Worm (Caenorhabditis elegans): ENCODE measurements around the gene spe-43.
A peak's percentile ranks its signal among the peaks of the same experiment; 100 is the strongest.

spe-43 gene

ce11 chrIV:13142254-13142653, at the start of gene spe-43:
TSS of gene spe-43 (minus strand) at chrIV:13142354.
- TF ChIP-seq T23F11.4 (GFP tag; optimal IDR thresholded peaks at IDR 0.05), result no peak
- TF ChIP-seq pag-3 (tag; optimal IDR thresholded peaks at IDR 0.05; ENCODE audit: borderline replicate concordance), result no peak
- TF ChIP-seq odd-2 (tag; optimal IDR thresholded peaks at IDR 0.05), result no peak
- no peak for TF ChIP-seq fkh-6 (tag; optimal IDR thresholded peaks at IDR 0.05)

- no peak for TF ChIP-seq K02D7.2 (tag; optimal IDR thresholded peaks at IDR 0.05)
- no peak for TF ChIP-seq lin-11 (tag; optimal IDR thresholded peaks at IDR 0.05)
Observed at ce11 chrIV:13190075-13190474, 47.9 kb upstream of the spe-43 start.

ce11 chrIV:13189467-13189866, 47.3 kb upstream of the spe-43 start, which contains the start of gene F58D2.2:
TSS of gene F58D2.2 (plus strand) at chrIV:13189767.
- TF ChIP-seq fkh-10 (GFP tag; optimal IDR thresholded peaks at IDR 0.05), result no peak
- no peak for TF ChIP-seq gmeb-2 (tag; optimal IDR thresholded peaks at IDR 0.05)
- TF ChIP-seq ceh-9 (tag; optimal IDR thresholded peaks at IDR 0.05), result no peak
- no peak for TF ChIP-seq pha-4 (tag; optimal IDR thresholded peaks at IDR 0.05)

ce11 chrIV:13188959-13189358, 46.8 kb upstream of the spe-43 start, which contains the start of gene F58D2.4:
TSS of gene F58D2.4 (minus strand) at chrIV:13189059.
- TF ChIP-seq ets-4 (tag; optimal IDR thresholded peaks at IDR 0.05), result no peak
- no peak for TF ChIP-seq rnt-1 (tag; optimal IDR thresholded peaks at IDR 0.05)
- TF ChIP-seq K02D7.2 (tag; optimal IDR thresholded peaks at IDR 0.05), result no peak
- no peak for TF ChIP-seq pros-1 (tag; optimal IDR thresholded peaks at IDR 0.05)
- no peak for TF ChIP-seq elt-4 (tag; optimal IDR thresholded peaks at IDR 0.05)
- no peak for TF ChIP-seq che-1 (tag; optimal IDR thresholded peaks at IDR 0.05)
- TF ChIP-seq sox-2 (GFP tag; IDR thresholded peaks at IDR 0.05), result no peak
- TF ChIP-seq ceh-48 (tag; optimal IDR thresholded peaks at IDR 0.05), result no peak
- no peak for TF ChIP-seq T23F11.4 (GFP tag; optimal IDR thresholded peaks at IDR 0.05)
- TF ChIP-seq zip-5 (tag; optimal IDR thresholded peaks at IDR 0.05), result no peak
- no peak for TF ChIP-seq hlh-8 (tag; optimal IDR thresholded peaks at IDR 0.05)
- TF ChIP-seq Y22D7AL.16 (tag; optimal IDR thresholded peaks at IDR 0.05), result no peak
- no peak for TF ChIP-seq sdc-2 (tag; optimal IDR thresholded peaks at IDR 0.05)
- TF ChIP-seq ttx-3 (tag; optimal IDR thresholded peaks at IDR 0.05), result no peak
- no peak for TF ChIP-seq dve-1 (tag; optimal IDR thresholded peaks at IDR 0.05)
- no peak for TF ChIP-seq sox-4 (tag; optimal IDR thresholded peaks at IDR 0.05)
- TF ChIP-seq odd-2 (tag; optimal IDR thresholded peaks at IDR 0.05), result no peak

ce11 chrIV:13180723-13181122, 38.6 kb upstream of the spe-43 start, which contains the start of gene F58D2.3:
TSS of gene F58D2.3 (minus strand) at chrIV:13180823.
- TF ChIP-seq ceh-30 (tag; optimal IDR thresholded peaks at IDR 0.05), result no peak
- no peak for TF ChIP-seq ceh-14 (tag; optimal IDR thresholded peaks at IDR 0.05)
- no peak for TF ChIP-seq ceh-34 (tag; optimal IDR thresholded peaks at IDR 0.05)
- no peak for TF ChIP-seq unc-42 (tag; optimal IDR thresholded peaks at IDR 0.05)
- TF ChIP-seq ceh-18 (tag; optimal IDR thresholded peaks at IDR 0.05), result no peak
- TF ChIP-seq hlh-15 (tag; optimal IDR thresholded peaks at IDR 0.05), result no peak
- no peak for TF ChIP-seq fkh-6 (tag; optimal IDR thresholded peaks at IDR 0.05)
- TF ChIP-seq pax-1 (tag; optimal IDR thresholded peaks at IDR 0.05), result no peak
- TF ChIP-seq pros-1 (tag; optimal IDR thresholded peaks at IDR 0.05), result no peak
- TF ChIP-seq zip-5 (tag; optimal IDR thresholded peaks at IDR 0.05), result no peak
- no peak for TF ChIP-seq dve-1 (tag; optimal IDR thresholded peaks at IDR 0.05)
- no peak for TF ChIP-seq unc-55 (GFP tag; optimal IDR thresholded peaks at IDR 0.05)
- no peak for TF ChIP-seq C38D4.7 (GFP tag; optimal IDR thresholded peaks at IDR 0.05)
- no peak for TF ChIP-seq che-1 (tag; optimal IDR thresholded peaks at IDR 0.05)
- no peak for TF ChIP-seq odd-2 (tag; optimal IDR thresholded peaks at IDR 0.05)

- no peak for TF ChIP-seq Y22D7AL.16 (tag; optimal IDR thresholded peaks at IDR 0.05)
- TF ChIP-seq ceh-18 (tag; optimal IDR thresholded peaks at IDR 0.05), result peak; percentile 22
Observed at ce11 chrIV:13179295-13179694, 37.1 kb upstream of the spe-43 start, which contains the start of gene lev-1. TSS of gene lev-1 (minus strand) at chrIV:13179395.
